Fruit fly (Drosophila melanogaster) whole organism, adult: Measurements from ENCODE around the gene TwdlJ.

ENCODE experiments used
- bab1 ChIP-seq: fragments of 200-800 bp; sonication (Bioruptor generic); optimal IDR thresholded peaks from 3 replicates; lab custom pipeline; 2019; ENCODE audit warnings: missing biosample characterization, mild to moderate bottlenecking, missing genetic modification characterization, moderate library complexity
- pad ChIP-seq: fragments of 200-800 bp; sonication (Bioruptor generic); optimal IDR thresholded peaks from 3 replicates; lab custom pipeline; 2017; ENCODE audit warnings: missing biosample characterization, missing genetic modification characterization, mild to moderate bottlenecking, moderate library complexity, missing genetic modification reagents

DNA sequence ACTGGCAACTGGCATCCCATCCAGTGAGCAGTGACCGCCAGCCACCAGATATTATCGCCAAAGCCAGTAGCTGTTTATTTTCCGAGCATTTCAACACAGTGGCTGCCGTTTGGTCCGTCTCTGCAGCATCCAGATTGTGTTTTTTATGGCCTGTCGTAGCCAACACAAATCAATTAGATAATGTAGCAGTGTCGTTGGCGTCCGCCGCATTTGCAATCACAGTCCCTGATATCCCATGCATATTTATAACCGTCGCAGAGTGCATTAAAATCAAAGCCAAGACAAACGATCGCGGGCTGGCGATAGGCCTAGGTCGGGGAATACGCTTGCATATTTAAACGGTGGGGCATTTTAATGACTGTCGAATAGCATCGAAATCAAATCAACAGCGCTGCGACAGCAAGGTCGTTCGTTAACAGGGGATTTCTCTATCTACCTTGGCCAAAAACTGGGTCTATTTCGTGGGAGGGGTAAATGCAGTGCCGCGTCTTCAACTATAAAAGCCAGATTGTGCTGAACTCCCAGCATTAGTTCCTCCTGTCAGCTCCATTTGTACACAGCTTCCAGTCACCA is 9.9 kb downstream of the TwdlJ start, which contains the start of gene TwdlD:
- TF ChIP-seq bab1 (no peak), pad (GFP tag; lab: Kevin White, UChicago) (no peak)
